Fruit fly (Drosophila melanogaster) whole organism, adult: ENCODE results near the gene Gclc.

Source experiments
- CG11617 ChIP-seq: fragments of 200-800 bp; sonication (Bioruptor generic); optimal IDR thresholded peaks from 2 replicates; lab custom pipeline; 2017; ENCODE audit warnings: mild to moderate bottlenecking, missing biosample characterization, missing genetic modification reagents, missing genetic modification characterization
- CG33017 ChIP-seq: fragments of 200-800 bp; sonication (Bioruptor generic); optimal IDR thresholded peaks from 2 replicates; lab custom pipeline; 2018; ENCODE audit warnings: missing biosample characterization, mild to moderate bottlenecking, missing genetic modification characterization, moderate library complexity
- CG5204 ChIP-seq: fragments of 200-800 bp; sonication (Bioruptor generic); optimal IDR thresholded peaks from 2 replicates; lab custom pipeline; 2016; ENCODE audit warnings: missing biosample characterization, missing genetic modification characterization
- CG7045 ChIP-seq: fragments of 200-800 bp; sonication (Bioruptor generic); optimal IDR thresholded peaks from 2 replicates; lab custom pipeline; 2017; ENCODE audit warnings: missing biosample characterization, mild to moderate bottlenecking, missing genetic modification characterization
- CG7101 ChIP-seq: fragments of 200-800 bp; sonication (Bioruptor generic); optimal IDR thresholded peaks from 2 replicates; lab custom pipeline; 2018; ENCODE audit warnings: missing biosample characterization, mild to moderate bottlenecking, missing genetic modification characterization, moderate library complexity
- bab1 ChIP-seq: fragments of 200-800 bp; sonication (Bioruptor generic); optimal IDR thresholded peaks from 3 replicates; lab custom pipeline; 2019; ENCODE audit warnings: missing biosample characterization, mild to moderate bottlenecking, missing genetic modification characterization, moderate library complexity
- kay ChIP-seq: fragments of 200-800 bp; sonication (Bioruptor generic); peaks from one replicate; lab custom pipeline; 2016; ENCODE audit warnings: missing biosample characterization, missing genetic modification characterization, borderline replicate concordance
- ovo ChIP-seq: fragments of 200-800 bp; sonication (Bioruptor generic); optimal IDR thresholded peaks from 2 replicates; lab custom pipeline; 2016; ENCODE audit warnings: missing biosample characterization, missing genetic modification characterization

- TF ChIP-seq CG5204 (GFP tag; lab: Kevin White, UChicago) (no peak), CG7045 (no peak), CG11617 (GFP tag; lab: Kevin White, UChicago) (no peak), ovo (GFP tag; lab: Kevin White, UChicago) (no peak), bab1 (peak; percentile 57), CG33017 (tag; lab: Kevin White, UChicago) (no peak), kay (no peak), CG7101 (tag; lab: Kevin White, UChicago) (no peak)
Measured at dm6 chrX:8120939-8121338, 5.0 kb upstream of the Gclc start, which contains the start of gene CG2260.
